Worm (Caenorhabditis elegans): Measurements from ENCODE around the gene coq-3.
"Not testable (repeated sequence)": the region's sequence is repeated elsewhere in the genome, so short reads cannot be mapped to it uniquely, and the experiment has no call there.

The coq-3 gene

ce11 chrIV:14795918-14796488, at the start of gene coq-3:
TSS of gene coq-3 (minus strand) at chrIV:14796324.
- no peak for TF ChIP-seq ceh-19 (GFP tag; optimal IDR thresholded peaks at IDR 0.05)
- TF ChIP-seq zip-5 (tag; optimal IDR thresholded peaks at IDR 0.05) = no peak
- TF ChIP-seq ref-2 (tag; optimal IDR thresholded peaks at IDR 0.05) = no peak
- TF ChIP-seq npax-4 (tag; optimal IDR thresholded peaks at IDR 0.05) = no peak
- TF ChIP-seq pqm-1 (tag; optimal IDR thresholded peaks at IDR 0.05) = no peak
- TF ChIP-seq pha-4 (tag; optimal IDR thresholded peaks at IDR 0.05) = no peak
- no peak for TF ChIP-seq K09A11.1 (tag; optimal IDR thresholded peaks at IDR 0.05; ENCODE audit: insufficient read depth)
- no peak for TF ChIP-seq unc-55 (GFP tag; optimal IDR thresholded peaks at IDR 0.05)
- no peak for TF ChIP-seq fkh-6 (tag; optimal IDR thresholded peaks at IDR 0.05)
- no peak for TF ChIP-seq dmd-4 (tag; optimal IDR thresholded peaks at IDR 0.05; ENCODE audit: borderline replicate concordance)
- TF ChIP-seq ceh-48 (tag; optimal IDR thresholded peaks at IDR 0.05) = no peak
- no peak for TF ChIP-seq unc-86 (tag; optimal IDR thresholded peaks at IDR 0.05)
- TF ChIP-seq che-1 (tag; optimal IDR thresholded peaks at IDR 0.05) = no peak

ce11 chrIV:14843062-14843461, 46.9 kb upstream of the coq-3 start, which contains the start of gene Y57G11C.20:
TSS of gene Y57G11C.20 (plus strand) at chrIV:14843362.
- TF ChIP-seq Y22D7AL.16, madf-2, zip-5 (tag; optimal IDR thresholded peaks at IDR 0.05): not testable (repeated sequence)

- peak; percentile 56 for TF ChIP-seq C08G9.2 (tag; optimal IDR thresholded peaks at IDR 0.05)
- TF ChIP-seq ahr-1 (tag; optimal IDR thresholded peaks at IDR 0.05) = peak; percentile 29
- peak; percentile 49 for TF ChIP-seq fax-1 (tag; optimal IDR thresholded peaks at IDR 0.05)
- TF ChIP-seq ceh-2 (tag; optimal IDR thresholded peaks at IDR 0.05) = peak; percentile 55
- peak; percentile 43 for TF ChIP-seq dve-1 (tag; optimal IDR thresholded peaks at IDR 0.05)
- peak; percentile 75 for TF ChIP-seq ceh-45 (GFP tag; IDR thresholded peaks at IDR 0.05)
- TF ChIP-seq K09A11.1 (tag; optimal IDR thresholded peaks at IDR 0.05; ENCODE audit: insufficient read depth) = peak; percentile 22
- TF ChIP-seq npax-4 (tag; optimal IDR thresholded peaks at IDR 0.05) = peak; percentile 11
- peak; percentile 24 for TF ChIP-seq pqm-1 (tag; optimal IDR thresholded peaks at IDR 0.05)
- peak; percentile 82 for TF ChIP-seq ceh-48 (tag; optimal IDR thresholded peaks at IDR 0.05)
- TF ChIP-seq ama-1 (optimal IDR thresholded peaks at IDR 0.05) = no peak
- TF ChIP-seq tbx-7 (tag; optimal IDR thresholded peaks at IDR 0.05) = no peak
- peak; percentile 79 for TF ChIP-seq pat-9 (tag; optimal IDR thresholded peaks at IDR 0.05)
- peak; percentile 13 for TF ChIP-seq pha-2 (tag; optimal IDR thresholded peaks at IDR 0.05)
- peak; percentile 80 for TF ChIP-seq che-1 (tag; optimal IDR thresholded peaks at IDR 0.05)
- peak; percentile 40 for TF ChIP-seq zip-5 (tag; optimal IDR thresholded peaks at IDR 0.05)
- TF ChIP-seq hlh-8 (tag; optimal IDR thresholded peaks at IDR 0.05) = peak; percentile 65
- TF ChIP-seq K02D7.2 (tag; optimal IDR thresholded peaks at IDR 0.05) = peak; percentile 41
- no peak for TF ChIP-seq nhr-11 (tag; optimal IDR thresholded peaks at IDR 0.05)
- peak; percentile 68 for TF ChIP-seq T23F11.4 (GFP tag; optimal IDR thresholded peaks at IDR 0.05)
- peak; percentile 66 for TF ChIP-seq ztf-16 (tag; optimal IDR thresholded peaks at IDR 0.05)
- TF ChIP-seq ceh-6 (GFP tag; optimal IDR thresholded peaks at IDR 0.05) = peak; percentile 76
- 0 out of 2 replicates have a peak, but pooled peaks have one; percentile 55 for TF ChIP-seq sox-2 (GFP tag; IDR thresholded peaks at IDR 0.05)
- TF ChIP-seq fkh-6 (tag; optimal IDR thresholded peaks at IDR 0.05) = peak; percentile 50
- peak; percentile 52 for TF ChIP-seq syd-9 (tag; optimal IDR thresholded peaks at IDR 0.05)
- TF ChIP-seq unc-86 (tag; optimal IDR thresholded peaks at IDR 0.05) = peak; percentile 69
- no peak for TF ChIP-seq odd-2 (tag; optimal IDR thresholded peaks at IDR 0.05)
- peak; percentile 67 for TF ChIP-seq ref-2 (tag; optimal IDR thresholded peaks at IDR 0.05)
- no peak for TF ChIP-seq dmd-4 (tag; optimal IDR thresholded peaks at IDR 0.05; ENCODE audit: borderline replicate concordance)
- TF ChIP-seq unc-3 (GFP tag; conservative IDR thresholded peaks at IDR 0.05) = peak; percentile 30; the same call in 1 of the 2 replicates
- peak; percentile 56 for TF ChIP-seq unc-3 (tag; optimal IDR thresholded peaks at IDR 0.05)
- TF ChIP-seq hlh-30 (tag; optimal IDR thresholded peaks at IDR 0.05; ENCODE audit: insufficient read depth) = peak; percentile 14
- TF ChIP-seq ceh-34 (tag; optimal IDR thresholded peaks at IDR 0.05) = peak; percentile 48
- TF ChIP-seq F13H6.1 (tag; optimal IDR thresholded peaks at IDR 0.05) = peak; percentile 46
- peak; percentile 70 for TF ChIP-seq elt-2 (tag; optimal IDR thresholded peaks at IDR 0.05)
- TF ChIP-seq ttx-3 (tag; optimal IDR thresholded peaks at IDR 0.05) = peak; percentile 56
- TF ChIP-seq ceh-22 (tag; optimal IDR thresholded peaks at IDR 0.05) = no peak
- TF ChIP-seq madf-2 (tag; optimal IDR thresholded peaks at IDR 0.05) = peak; percentile 30
- TF ChIP-seq rnt-1 (tag; optimal IDR thresholded peaks at IDR 0.05) = peak; percentile 60
- no peak for TF ChIP-seq fkh-10 (GFP tag; optimal IDR thresholded peaks at IDR 0.05)
- peak; percentile 79 for TF ChIP-seq gmeb-2 (tag; optimal IDR thresholded peaks at IDR 0.05)
- no peak for TF ChIP-seq pha-4 (tag; optimal IDR thresholded peaks at IDR 0.05)
- peak; percentile 67 for TF ChIP-seq ceh-14 (tag; optimal IDR thresholded peaks at IDR 0.05)
Observed at ce11 chrIV:14838095-14838494, 42.0 kb upstream of the coq-3 start.

Data from whole organism, late embryonic.